Worm (Caenorhabditis elegans) whole organism, mixed stage, embryonic: ENCODE measurements around the gene str-118.
A peak's percentile ranks its signal among the peaks of the same experiment; 100 is the strongest.

ENCODE experiments used
- bed-3 ChIP-seq: fragments of 200-800 bp; sonication (Bioruptor generic); optimal IDR thresholded peaks from 3 replicates; lab custom pipeline; 2018; ENCODE audit warnings: mild to moderate bottlenecking, missing genetic modification characterization, moderate library complexity, missing compliant biosample characterization
- blmp-1 ChIP-seq: fragments of 150-350 bp; optimal IDR thresholded peaks from 2 replicates; lab custom pipeline; 2014; ENCODE audit warnings: missing biosample characterization, missing genetic modification characterization
- ceh-39 ChIP-seq: fragments of 150-350 bp; optimal IDR thresholded peaks from 2 replicates; lab custom pipeline; 2014; ENCODE audit warnings: missing biosample characterization, missing genetic modification characterization
- ceh-43 ChIP-seq: fragments of 200-800 bp; sonication (Bioruptor generic); optimal IDR thresholded peaks from 2 replicates; lab custom pipeline; 2018; ENCODE audit warnings: mild to moderate bottlenecking, missing genetic modification characterization, moderate library complexity, missing compliant biosample characterization
- ceh-83 ChIP-seq: fragments of 200-800 bp; sonication (Bioruptor generic); optimal IDR thresholded peaks from 2 replicates; lab custom pipeline; 2018; ENCODE audit warnings: mild to moderate bottlenecking, missing genetic modification characterization, missing compliant biosample characterization
- ces-1 ChIP-seq: fragments of 150-350 bp; optimal IDR thresholded peaks from 2 replicates; lab custom pipeline; 2014; ENCODE audit warnings: missing biosample characterization, missing genetic modification reagents, missing genetic modification characterization
- cnd-1 ChIP-seq: fragments of 200-800 bp; sonication (Bioruptor generic); optimal IDR thresholded peaks from 2 replicates; lab custom pipeline; 2018; ENCODE audit warnings: mild to moderate bottlenecking, missing genetic modification characterization, missing compliant biosample characterization
- drap-1 ChIP-seq: fragments of 200-800 bp; sonication (Bioruptor generic); optimal IDR thresholded peaks from 3 replicates; lab custom pipeline; 2018; ENCODE audit warnings: mild to moderate bottlenecking, missing genetic modification characterization, missing compliant biosample characterization
- elt-1 ChIP-seq: sonication (generic microtip); optimal IDR thresholded peaks from 2 replicates; lab custom pipeline; 2017; ENCODE audit warnings: missing genetic modification characterization, mild to moderate bottlenecking, missing compliant biosample characterization, antibody characterized with exemption, moderate library complexity, borderline replicate concordance; ENCODE audit not compliant: insufficient read depth
- elt-3 ChIP-seq: fragments of 150-350 bp; optimal IDR thresholded peaks from 2 replicates; lab custom pipeline; 2014; ENCODE audit warnings: missing biosample characterization, missing genetic modification characterization
- flh-1 ChIP-seq: fragments of 200-800 bp; sonication (Bioruptor generic); optimal IDR thresholded peaks from 2 replicates; lab custom pipeline; 2018; ENCODE audit warnings: mild to moderate bottlenecking, missing genetic modification characterization, moderate library complexity, missing compliant biosample characterization
- ham-2 ChIP-seq: fragments of 200-800 bp; sonication (Bioruptor generic); optimal IDR thresholded peaks from 2 replicates; lab custom pipeline; 2018; ENCODE audit warnings: mild to moderate bottlenecking, missing genetic modification characterization, missing compliant biosample characterization
- hlh-1 ChIP-seq: fragments of 150-350 bp; optimal IDR thresholded peaks from 2 replicates; lab custom pipeline; 2014; ENCODE audit warnings: missing biosample characterization, missing genetic modification reagents, missing genetic modification characterization
- lin-13 ChIP-seq: fragments of 150-350 bp; optimal IDR thresholded peaks from 2 replicates; lab custom pipeline; 2014; ENCODE audit warnings: missing biosample characterization, missing genetic modification characterization
- lin-32 ChIP-seq: fragments of 200-800 bp; sonication (Bioruptor generic); optimal IDR thresholded peaks from 2 replicates; lab custom pipeline; 2018; ENCODE audit warnings: mild to moderate bottlenecking, missing genetic modification characterization, missing compliant biosample characterization
- lsy-2 ChIP-seq: fragments of 150-350 bp; optimal IDR thresholded peaks from 2 replicates; lab custom pipeline; 2014; ENCODE audit warnings: missing biosample characterization, missing genetic modification characterization
- mab-5 ChIP-seq: fragments of 150-350 bp; optimal IDR thresholded peaks from 2 replicates; lab custom pipeline; 2014; ENCODE audit warnings: missing biosample characterization, missing genetic modification characterization
- mep-1 ChIP-seq: fragments of 150-350 bp; optimal IDR thresholded peaks from 2 replicates; lab custom pipeline; 2017; ENCODE audit warnings: missing biosample characterization, missing genetic modification reagents, missing genetic modification characterization, inconsistent platforms
- mls-2 ChIP-seq: sonication (generic microtip); optimal IDR thresholded peaks from 2 replicates; lab custom pipeline; 2016; ENCODE audit warnings: mild to moderate bottlenecking, missing genetic modification characterization, moderate library complexity, missing compliant biosample characterization
- nhr-12 ChIP-seq: fragments of 150-350 bp; optimal IDR thresholded peaks from 2 replicates; lab custom pipeline; 2014; ENCODE audit warnings: missing biosample characterization, missing genetic modification characterization
- nhr-237 ChIP-seq: fragments of 150-350 bp; optimal IDR thresholded peaks from 2 replicates; lab custom pipeline; 2014; ENCODE audit warnings: missing biosample characterization, missing genetic modification characterization
- nhr-28 ChIP-seq: fragments of 150-350 bp; optimal IDR thresholded peaks from 2 replicates; lab custom pipeline; 2014; ENCODE audit warnings: missing biosample characterization, missing genetic modification characterization
- nhr-76 ChIP-seq: sonication (generic microtip); optimal IDR thresholded peaks from 2 replicates; lab custom pipeline; 2017; ENCODE audit warnings: missing biosample characterization, missing genetic modification characterization
- pha-4 ChIP-seq: fragments of 150-350 bp; optimal IDR thresholded peaks from 2 replicates; lab custom pipeline; 2018; ENCODE audit warnings: missing biosample characterization, missing genetic modification reagents, missing genetic modification characterization
- sptf-1 ChIP-seq: sonication (generic microtip); optimal IDR thresholded peaks from 2 replicates; lab custom pipeline; 2017; ENCODE audit warnings: mild to moderate bottlenecking, missing genetic modification characterization, moderate library complexity, missing compliant biosample characterization
- tbx-8 ChIP-seq: fragments of 200-800 bp; sonication (Bioruptor generic); optimal IDR thresholded peaks from 2 replicates; lab custom pipeline; 2018; ENCODE audit warnings: mild to moderate bottlenecking, missing genetic modification characterization, moderate library complexity, missing compliant biosample characterization
- unc-120 ChIP-seq: sonication (generic microtip); optimal IDR thresholded peaks from 2 replicates; lab custom pipeline; 2017; ENCODE audit warnings: missing genetic modification characterization, missing compliant biosample characterization; ENCODE audit not compliant: poor library complexity, severe bottlenecking
- unc-39 ChIP-seq: fragments of 150-350 bp; optimal IDR thresholded peaks from 2 replicates; lab custom pipeline; 2014; ENCODE audit warnings: missing biosample characterization, missing genetic modification characterization
- unc-62 ChIP-seq: fragments of 150-350 bp; optimal IDR thresholded peaks from 2 replicates; lab custom pipeline; 2014; ENCODE audit warnings: missing biosample characterization, missing genetic modification reagents, missing genetic modification characterization
- ztf-11 ChIP-seq: fragments of 150-350 bp; optimal IDR thresholded peaks from 2 replicates; lab custom pipeline; 2014; ENCODE audit warnings: missing biosample characterization, missing genetic modification characterization

str-118 gene

DNA sequence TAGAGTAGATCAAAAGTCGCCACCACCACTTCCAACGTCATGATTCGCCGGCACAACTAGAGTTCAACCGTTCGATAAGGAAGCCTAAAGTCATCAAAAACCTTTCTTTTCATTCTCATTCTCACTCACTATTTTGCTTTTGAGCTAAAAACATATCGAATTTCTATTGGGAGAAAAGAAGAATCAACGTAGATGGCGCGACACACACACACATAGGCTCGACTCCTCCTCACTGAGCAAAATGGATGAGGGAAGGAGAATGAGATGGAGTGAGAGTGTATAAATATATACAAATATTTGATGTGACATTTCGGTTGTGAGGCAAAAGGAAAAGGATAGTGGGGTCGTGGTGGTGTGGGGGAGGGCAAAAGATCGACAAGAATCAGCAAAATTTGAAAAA is 7.2 kb upstream of the str-118 start:
- TF ChIP-seq nhr-76 (tag; lab: Kevin White, UChicago) = no peak
- no peak for TF ChIP-seq ceh-39 (tag; lab: Kevin White, UChicago)
- TF ChIP-seq mls-2 = no peak
- no peak for TF ChIP-seq nhr-237 (tag; lab: Kevin White, UChicago)
- no peak for TF ChIP-seq flh-1 (GFP tag; lab: Kevin White, UChicago)
- no peak for TF ChIP-seq ces-1 (GFP tag; lab: Kevin White, UChicago)
- TF ChIP-seq mab-5 (tag; lab: Kevin White, UChicago) = no peak

DNA sequence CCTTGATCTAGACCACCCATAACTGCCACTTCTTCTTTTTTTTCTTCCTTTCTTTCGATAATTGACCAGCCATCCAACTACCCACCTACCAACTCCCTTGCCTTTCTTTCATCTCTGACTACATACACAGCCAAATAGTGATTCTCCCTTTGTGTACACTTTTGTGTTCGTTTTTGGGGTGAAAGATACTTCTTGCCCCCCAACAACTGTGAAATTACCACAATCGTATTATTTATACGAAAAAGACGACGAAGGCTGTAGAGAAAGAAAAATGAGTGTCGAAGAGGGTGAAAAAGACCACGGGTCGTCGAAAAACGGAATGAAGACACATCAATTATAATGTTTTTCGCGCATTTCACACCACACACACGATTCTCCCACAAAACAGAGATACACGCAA is 5.5 kb upstream of the str-118 start:
- TF ChIP-seq ces-1 (GFP tag; lab: Kevin White, UChicago) (peak; percentile 10), flh-1 (GFP tag; lab: Kevin White, UChicago) (no peak)

DNA sequence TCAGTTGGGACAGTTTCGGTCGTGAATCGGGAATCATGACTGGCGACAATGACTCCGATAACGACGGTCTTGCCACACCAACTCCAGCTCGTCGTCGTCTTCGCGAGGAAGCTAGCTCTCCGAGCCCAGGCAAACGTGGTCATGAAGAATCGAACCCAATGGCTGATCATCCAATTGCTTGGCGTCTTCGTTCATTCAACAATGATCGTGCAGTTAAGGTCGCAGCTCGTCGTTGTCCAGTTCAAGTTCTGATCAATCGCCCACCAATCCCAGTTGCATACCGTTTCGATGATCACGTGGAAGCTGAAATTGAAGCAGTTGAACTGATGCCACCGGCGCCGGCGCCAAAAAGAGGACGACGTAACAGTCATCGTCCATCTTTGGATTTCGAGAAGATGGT is 4.8 kb upstream of the str-118 start:
- TF ChIP-seq elt-3 (tag; lab: Kevin White, UChicago) (no peak), bed-3 (no peak), blmp-1 (tag; lab: Kevin White, UChicago) (no peak), unc-62 (no peak), ham-2 (GFP tag; lab: Kevin White, UChicago) (no peak), ceh-39 (tag; lab: Kevin White, UChicago) (no peak), unc-39 (tag; lab: Kevin White, UChicago) (no peak), mls-2 (no peak), nhr-12 (tag; lab: Kevin White, UChicago) (no peak), drap-1 (GFP tag; lab: Kevin White, UChicago) (no peak), nhr-28 (tag; lab: Kevin White, UChicago) (no peak), nhr-76 (tag; lab: Kevin White, UChicago) (no peak), tbx-8 (GFP tag; lab: Kevin White, UChicago) (no peak), flh-1 (GFP tag; lab: Kevin White, UChicago) (no peak), lin-13 (tag; lab: Kevin White, UChicago) (no peak), unc-120 (tag; lab: Kevin White, UChicago) (no peak), pha-4 (no peak)

DNA sequence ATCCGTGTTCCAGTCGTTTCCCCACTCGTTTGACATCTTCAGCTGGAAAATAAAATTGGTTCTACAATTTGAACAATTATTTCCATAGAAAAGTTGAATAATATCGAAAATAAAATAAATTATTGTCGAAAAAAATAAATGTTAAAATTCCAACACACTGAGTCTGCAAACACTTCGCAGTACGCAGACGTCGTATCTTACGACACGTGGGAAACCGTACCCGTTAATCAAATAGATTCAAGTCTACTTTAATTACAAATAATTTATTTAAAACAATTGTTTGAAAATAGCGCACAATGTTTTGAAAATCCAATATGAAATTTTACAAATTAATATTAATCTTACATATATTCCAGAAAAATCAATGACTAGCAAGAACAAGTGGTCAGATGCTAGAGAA is 2.9 kb downstream of the str-118 start, which contains the start of gene yif-1:
TSS of gene yif-1 (minus strand) at position 42 of the 400 bp plus-strand sequence.
- TF ChIP-seq ces-1 (GFP tag; lab: Kevin White, UChicago) = peak; percentile 88
- no peak for TF ChIP-seq lin-32 (GFP tag; lab: Kevin White, UChicago)
- peak; percentile 88 for TF ChIP-seq lsy-2 (tag; lab: Kevin White, UChicago)
- no peak for TF ChIP-seq unc-120 (tag; lab: Kevin White, UChicago)

DNA sequence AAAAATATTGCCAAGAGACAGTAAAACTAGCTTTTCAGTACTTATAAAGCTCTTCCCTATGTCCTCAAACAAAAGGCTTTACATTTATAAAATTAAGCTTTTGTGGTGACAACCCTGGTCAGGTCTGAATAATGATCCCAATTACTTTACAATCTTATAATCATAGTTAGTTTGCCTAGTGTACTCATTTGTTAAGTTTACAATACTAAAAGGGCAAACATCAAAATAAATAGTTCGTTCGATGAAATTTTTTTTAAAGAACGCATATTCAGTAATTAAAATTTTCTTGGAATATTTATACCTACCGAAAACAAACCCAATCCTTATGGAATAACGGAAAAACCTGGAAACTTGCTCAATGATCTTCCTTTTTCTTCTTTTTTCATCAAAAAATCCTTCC is 6.8 kb downstream of the str-118 start:
- TF ChIP-seq ztf-11 = no peak
- TF ChIP-seq pha-4 = no peak
- no peak for TF ChIP-seq mep-1 (tag; lab: Kevin White, UChicago)
- TF ChIP-seq elt-1 (tag; lab: Kevin White, UChicago) = no peak
- TF ChIP-seq unc-39 (tag; lab: Kevin White, UChicago) = no peak
- TF ChIP-seq sptf-1 (tag; lab: Kevin White, UChicago) = no peak
- TF ChIP-seq ceh-83 (GFP tag; lab: Kevin White, UChicago) = no peak
- TF ChIP-seq unc-120 (tag; lab: Kevin White, UChicago) = no peak
- no peak for TF ChIP-seq cnd-1 (tag; lab: Kevin White, UChicago)
- TF ChIP-seq nhr-12 (tag; lab: Kevin White, UChicago) = no peak
- TF ChIP-seq, all 35 proteins: peak for 0

DNA sequence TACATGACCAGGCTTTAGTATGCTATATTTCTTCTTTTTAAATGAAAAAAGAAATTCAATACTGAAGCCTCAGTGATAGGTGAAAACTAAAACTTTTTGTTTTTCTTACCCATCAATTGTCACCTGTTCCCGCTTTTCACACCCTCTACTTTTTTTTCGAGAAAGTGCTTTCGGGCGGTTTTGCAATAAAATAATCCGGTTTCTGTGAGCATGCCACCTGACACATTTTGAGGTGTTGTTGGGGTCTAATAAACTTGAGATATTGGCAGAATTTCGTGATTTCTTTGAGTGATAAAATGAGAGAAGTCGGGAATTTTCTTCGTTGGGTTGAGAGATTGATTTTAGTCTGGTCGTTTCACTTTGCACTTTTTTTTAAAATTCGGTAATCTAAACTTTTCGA is 8.1 kb downstream of the str-118 start:
- TF ChIP-seq hlh-1 (peak; percentile 68), unc-120 (tag; lab: Kevin White, UChicago) (peak; percentile 4), ceh-43 (GFP tag; lab: Kevin White, UChicago) (no peak)
